Fruit fly (Drosophila melanogaster): Measurements from ENCODE around the gene Alr.

Alr gene

DNA sequence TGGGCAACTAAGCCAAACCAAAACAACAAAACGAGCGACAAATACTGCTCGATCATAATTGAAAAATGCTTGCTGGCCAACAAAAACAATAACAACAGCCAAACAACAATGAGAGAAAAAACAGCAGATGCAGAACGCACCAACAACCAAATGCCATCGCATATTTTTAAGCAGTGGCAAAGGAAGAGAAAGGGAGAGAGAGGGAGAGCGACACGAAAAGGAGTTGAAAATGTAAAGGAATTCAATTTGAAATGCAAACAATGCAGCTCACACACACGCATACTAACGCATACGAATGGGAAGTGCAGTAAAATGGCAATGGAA lies 40.5 kb downstream of the Alr start (continued):
- no peak for TF ChIP-seq Dp (GFP tag; optimal IDR thresholded peaks at IDR 0.05)
- no peak for TF ChIP-seq CG17359 (tag; optimal IDR thresholded peaks at IDR 0.05)
- TF ChIP-seq D (optimal IDR thresholded peaks at IDR 0.05), result peak; percentile 71
- no peak for TF ChIP-seq D (GFP tag; optimal IDR thresholded peaks at IDR 0.05)
- no peak for TF ChIP-seq Fer1 (GFP tag; optimal IDR thresholded peaks at IDR 0.05)
- TF ChIP-seq nerfin-1 (tag; optimal IDR thresholded peaks at IDR 0.05), result peak; percentile 62
- TF ChIP-seq CG9437 (GFP tag; optimal IDR thresholded peaks at IDR 0.05), result no peak
- no peak for TF ChIP-seq Hmr (GFP tag; optimal IDR thresholded peaks at IDR 0.05)
- no peak for TF ChIP-seq grau (tag; optimal IDR thresholded peaks at IDR 0.05)
- no peak for TF ChIP-seq Spps (tag; optimal IDR thresholded peaks at IDR 0.05)
- no peak for TF ChIP-seq Pdp1 (GFP tag; optimal IDR thresholded peaks at IDR 0.05)
- no peak for TF ChIP-seq CG16815 (GFP tag; optimal IDR thresholded peaks at IDR 0.05)
- peak in 1 of 2 experiments; percentile 3 for TF ChIP-seq Trl (optimal IDR thresholded peaks at IDR 0.05)
- no peak for TF ChIP-seq Trl (GFP tag; optimal IDR thresholded peaks at IDR 0.05)
- TF ChIP-seq CG4360 (GFP tag; IDR thresholded peaks at IDR 0.05), result peak; percentile 67
- TF ChIP-seq fd64A (GFP tag; optimal IDR thresholded peaks at IDR 0.05), result no peak
- no peak for TF ChIP-seq toy (GFP tag; IDR thresholded peaks at IDR 0.05)
- TF ChIP-seq Camta (GFP tag; optimal IDR thresholded peaks at IDR 0.05), result no peak
- no peak for TF ChIP-seq CG9727 (GFP tag; optimal IDR thresholded peaks at IDR 0.05)
- no peak for TF ChIP-seq grn (GFP tag; optimal IDR thresholded peaks at IDR 0.05)
- no peak for TF ChIP-seq CkIIα-i1 (GFP tag; IDR thresholded peaks at IDR 0.05)
- TF ChIP-seq hb (GFP tag; IDR thresholded peaks at IDR 0.05; ENCODE audit: partially characterized antibody), result no peak
- no peak for TF ChIP-seq Chrac-16 (GFP tag; optimal IDR thresholded peaks at IDR 0.05)
- TF ChIP-seq Med (GFP tag), result peak; percentile 42
- no peak for TF ChIP-seq Atf6 (GFP tag; IDR thresholded peaks at IDR 0.05)
- no peak for TF ChIP-seq slou (GFP tag; optimal IDR thresholded peaks at IDR 0.05)

DNA sequence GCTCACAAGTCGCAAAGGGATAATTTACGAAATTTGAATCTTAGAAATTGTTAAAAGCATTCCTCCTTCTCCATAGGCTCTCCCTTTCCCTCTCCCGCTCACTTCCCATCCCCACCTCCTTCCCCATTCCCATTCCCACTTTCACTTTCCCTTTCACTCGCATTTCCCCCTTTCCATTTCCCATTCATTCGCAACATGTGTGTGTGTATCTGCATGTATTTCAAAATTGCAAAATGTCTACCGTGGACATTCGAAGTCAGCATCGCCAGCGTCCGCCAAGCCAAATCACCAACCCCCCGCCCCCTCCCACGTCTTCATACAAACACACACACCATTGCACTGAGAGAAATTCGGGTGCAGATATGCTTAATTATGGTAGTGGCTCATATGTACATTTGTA lies 43.7 kb downstream of the Alr start:
- TF ChIP-seq Atf3 (GFP tag; optimal IDR thresholded peaks at IDR 0.05), result no peak
- TF ChIP-seq Ets65A (GFP tag), result peak; percentile 38
- peak; percentile 13 for TF ChIP-seq Blimp-1 (GFP tag; optimal IDR thresholded peaks at IDR 0.05)
- no peak for TF ChIP-seq Side (GFP tag; optimal IDR thresholded peaks at IDR 0.05)
- TF ChIP-seq al (GFP tag; IDR thresholded peaks at IDR 0.05), result no peak
- TF ChIP-seq her (GFP tag; optimal IDR thresholded peaks at IDR 0.05), result no peak
- no peak for TF ChIP-seq br (optimal IDR thresholded peaks at IDR 0.05)
- TF ChIP-seq Med (GFP tag), result peak; percentile 42
- TF ChIP-seq abd-A (tag; optimal IDR thresholded peaks at IDR 0.05), result peak; percentile 41
- peak; percentile 56 for TF ChIP-seq crol (GFP tag; IDR thresholded peaks at IDR 0.05)

DNA sequence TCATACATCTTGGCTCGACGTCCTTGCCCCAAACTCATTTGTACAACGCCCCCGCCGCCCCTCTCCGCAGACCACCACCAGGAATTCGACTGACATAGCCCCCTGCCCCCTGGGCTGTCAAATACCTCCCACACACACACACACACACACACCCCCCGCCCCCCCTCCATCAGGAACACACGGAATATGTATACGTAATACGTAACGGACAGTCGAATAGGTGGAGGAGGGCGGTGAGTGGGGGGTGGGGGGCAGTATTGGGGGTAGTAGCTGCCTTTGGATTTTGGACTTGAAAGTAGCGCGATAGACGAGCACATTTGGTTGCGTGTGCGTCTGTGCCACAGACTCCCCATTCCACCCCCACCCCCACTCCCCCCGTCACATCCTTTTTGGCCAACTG lies 44.5 kb downstream of the Alr start:
- no peak for TF ChIP-seq org-1 (GFP tag; optimal IDR thresholded peaks at IDR 0.05)
- TF ChIP-seq crol (GFP tag; IDR thresholded peaks at IDR 0.05), result peak; percentile 93
- TF ChIP-seq cg (GFP tag; optimal IDR thresholded peaks at IDR 0.05), result peak; percentile 26
- peak; percentile 95 for TF ChIP-seq abd-A (tag; optimal IDR thresholded peaks at IDR 0.05)
- no peak for TF ChIP-seq ERR (GFP tag; optimal IDR thresholded peaks at IDR 0.05)
- TF ChIP-seq Bgb (GFP tag; IDR thresholded peaks at IDR 0.05; ENCODE audit: partially characterized antibody), result 0 out of 2 replicates have a peak, but pooled peaks have one; percentile 9
- TF ChIP-seq Rfx (GFP tag; IDR thresholded peaks at IDR 0.05), result peak; percentile 32; the same call in 1 of the 2 replicates
- peak; percentile 29 for TF ChIP-seq sd (tag; optimal IDR thresholded peaks at IDR 0.05)
- no peak for TF ChIP-seq zen (tag; optimal IDR thresholded peaks at IDR 0.05)
- TF ChIP-seq pan (optimal IDR thresholded peaks at IDR 0.05), result no peak
- TF ChIP-seq pan (GFP tag; optimal IDR thresholded peaks at IDR 0.05 in 1 of 2, IDR thresholded peaks at IDR 0.05 in 1 of 2), result no peak
- peak; percentile 40 for TF ChIP-seq CG13894 (tag; optimal IDR thresholded peaks at IDR 0.05)
- TF ChIP-seq gsb (GFP tag; IDR thresholded peaks at IDR 0.05), result no peak
- no peak for TF ChIP-seq CG17802 (tag; optimal IDR thresholded peaks at IDR 0.05)
- TF ChIP-seq lov (optimal IDR thresholded peaks at IDR 0.05), result no peak
- no peak for TF ChIP-seq lov (GFP tag; IDR thresholded peaks at IDR 0.05)
- 0 out of 2 replicates have a peak, but pooled peaks have one; percentile 34 for TF ChIP-seq CG32767 (GFP tag; IDR thresholded peaks at IDR 0.05)
- peak; percentile 32 for TF ChIP-seq Hey (tag; optimal IDR thresholded peaks at IDR 0.05)
- TF ChIP-seq CG8290 (GFP tag; optimal IDR thresholded peaks at IDR 0.05), result no peak
- peak in 1 of 2 experiments; percentile 16 for TF ChIP-seq CG8290 (tag; optimal IDR thresholded peaks at IDR 0.05)
